Fruit fly (Drosophila melanogaster): ENCODE measurements around the gene vri.

Gene vri

DNA sequence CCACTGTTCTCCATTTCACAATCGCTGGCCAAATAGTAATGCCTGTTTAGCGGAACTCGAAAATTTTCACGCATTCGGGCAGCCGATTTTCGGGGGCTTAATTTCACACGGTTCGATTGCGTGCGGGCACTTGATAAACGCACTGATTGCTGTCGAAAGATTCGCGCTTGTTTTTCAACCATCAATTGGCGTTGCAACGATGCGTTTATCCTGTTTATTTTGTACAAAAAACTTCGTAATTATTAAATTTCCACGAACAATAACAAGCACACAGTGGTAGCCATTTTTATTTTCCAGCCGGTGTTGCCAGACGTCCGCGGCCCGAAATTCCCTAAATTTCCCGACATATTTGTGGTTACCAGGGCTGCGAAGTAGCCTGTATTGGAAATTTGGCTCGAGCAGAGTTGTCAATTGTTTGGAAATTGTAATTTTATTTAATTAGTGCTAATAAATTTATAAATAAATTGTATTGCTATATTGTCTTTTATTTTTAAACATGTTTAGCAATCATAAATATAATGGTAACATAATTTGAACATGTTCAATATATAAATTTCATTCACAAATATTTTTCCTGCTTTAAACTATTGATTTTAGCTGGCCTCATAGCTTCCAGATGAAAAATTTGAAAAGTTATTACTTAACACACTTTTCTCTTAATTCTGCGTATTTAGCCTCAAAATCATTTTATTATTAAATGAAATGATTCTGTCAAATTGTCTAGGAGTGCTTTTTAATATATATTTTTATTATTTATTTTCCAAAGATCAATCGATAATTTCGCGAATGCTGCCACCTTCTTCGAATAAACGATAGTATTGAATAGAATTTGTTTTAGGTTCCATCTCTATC, 37.9 kb downstream of the vri start, which contains the start of the genes Ncoa6 and cype (continued):
- TF ChIP-seq CG15073 (GFP tag; optimal IDR thresholded peaks at IDR 0.05) (no peak), az2 (GFP tag; optimal IDR thresholded peaks at IDR 0.05) (peak; percentile 30), stc (GFP tag; IDR thresholded peaks at IDR 0.05) (no peak), CG4820 (GFP tag; optimal IDR thresholded peaks at IDR 0.05) (peak; percentile 17), CG8281 (tag; optimal IDR thresholded peaks at IDR 0.05) (peak; percentile 2), CG1603 (tag; optimal IDR thresholded peaks at IDR 0.05) (peak; percentile 58), Dp (GFP tag; optimal IDR thresholded peaks at IDR 0.05) (peak; percentile 6), dati (GFP tag; IDR thresholded peaks at IDR 0.05) (no peak), so (GFP tag; IDR thresholded peaks at IDR 0.05) (no peak), Nf-YA (GFP tag; IDR thresholded peaks at IDR 0.05) (no peak; the same call in 1 of the 2 replicates), CG7963 (GFP tag; IDR thresholded peaks at IDR 0.05; ENCODE audit: partially characterized antibody) (0 out of 3 replicates have a peak, but pooled peaks have one; percentile 36), ato (GFP tag; IDR thresholded peaks at IDR 0.05; ENCODE audit: partially characterized antibody) (peak; percentile 56), ci (GFP tag; IDR thresholded peaks at IDR 0.05) (0 out of 3 replicates have a peak, but pooled peaks have one; percentile 46), dmrt99B (tag; optimal IDR thresholded peaks at IDR 0.05) (peak; percentile 47), CG17385 (GFP tag; optimal IDR thresholded peaks at IDR 0.05) (peak; percentile 22), Blimp-1 (GFP tag; optimal IDR thresholded peaks at IDR 0.05) (peak; percentile 39), CG1024 (GFP tag; IDR thresholded peaks at IDR 0.05) (no peak), p53 (GFP tag; optimal IDR thresholded peaks at IDR 0.05) (no peak), sd (tag; optimal IDR thresholded peaks at IDR 0.05) (peak; percentile 93), sisA (GFP tag; IDR thresholded peaks at IDR 0.05) (peak; percentile 28; the same call in 1 of the 2 replicates), H15 (GFP tag; IDR thresholded peaks at IDR 0.05) (0 out of 3 replicates have a peak, but pooled peaks have one; percentile 40), slbo (GFP tag; IDR thresholded peaks at IDR 0.05) (peak; percentile 57), Hand (GFP tag; optimal IDR thresholded peaks at IDR 0.05) (no peak), CG9215 (GFP tag; IDR thresholded peaks at IDR 0.05) (peak; percentile 61), CG15269 (tag; optimal IDR thresholded peaks at IDR 0.05) (peak; percentile 62), CG7928 (GFP tag; optimal IDR thresholded peaks at IDR 0.05) (peak; percentile 90), Meics (GFP tag; optimal IDR thresholded peaks at IDR 0.05) (peak; percentile 67), CG3847 (GFP tag; IDR thresholded peaks at IDR 0.05) (peak; percentile 84), CG15514 (GFP tag; optimal IDR thresholded peaks at IDR 0.05) (peak; percentile 55), tap (tag; optimal IDR thresholded peaks at IDR 0.05) (peak; percentile 15), Aef1 (GFP tag; IDR thresholded peaks at IDR 0.05) (peak; percentile 40; the same call in 2 of the 3 replicates), knrl (GFP tag; IDR thresholded peaks at IDR 0.05; ENCODE audit: partially characterized antibody) (peak; percentile 78; the same call in 2 of the 3 replicates), CoRest (tag; optimal IDR thresholded peaks at IDR 0.05) (peak; percentile 69), Sry-β (GFP tag; optimal IDR thresholded peaks at IDR 0.05) (no peak), pan (optimal IDR thresholded peaks at IDR 0.05) (no peak), pan (GFP tag; optimal IDR thresholded peaks at IDR 0.05 in 1 of 2, IDR thresholded peaks at IDR 0.05 in 1 of 2) (peak in 1 of 2 experiments; percentile 33), esg (GFP tag; conservative IDR thresholded peaks at IDR 0.05) (peak; percentile 41; the same call in 1 of the 2 replicates), CG9932 (GFP tag; IDR thresholded peaks at IDR 0.05) (peak; percentile 55), sens (GFP tag) (peak; percentile 76), CG14014 (GFP tag; IDR thresholded peaks at IDR 0.05) (0 out of 2 replicates have a peak, but pooled peaks have one; percentile 21), CG12071 (GFP tag; optimal IDR thresholded peaks at IDR 0.05) (no peak), Hmx (GFP tag; optimal IDR thresholded peaks at IDR 0.05) (no peak), aop (GFP tag; IDR thresholded peaks at IDR 0.05) (no peak), CG11695 (GFP tag; IDR thresholded peaks at IDR 0.05) (no peak), CG14710 (tag; optimal IDR thresholded peaks at IDR 0.05) (peak; percentile 69), cg (GFP tag; optimal IDR thresholded peaks at IDR 0.05) (peak; percentile 69), CG18764 (GFP tag; optimal IDR thresholded peaks at IDR 0.05) (peak; percentile 28), CG2202 (tag; optimal IDR thresholded peaks at IDR 0.05) (no peak)

Measured in whole organism, embryonic.